Worm (Caenorhabditis elegans): ENCODE measurements around the gene fbxa-24.

fbxa-24 gene

DNA sequence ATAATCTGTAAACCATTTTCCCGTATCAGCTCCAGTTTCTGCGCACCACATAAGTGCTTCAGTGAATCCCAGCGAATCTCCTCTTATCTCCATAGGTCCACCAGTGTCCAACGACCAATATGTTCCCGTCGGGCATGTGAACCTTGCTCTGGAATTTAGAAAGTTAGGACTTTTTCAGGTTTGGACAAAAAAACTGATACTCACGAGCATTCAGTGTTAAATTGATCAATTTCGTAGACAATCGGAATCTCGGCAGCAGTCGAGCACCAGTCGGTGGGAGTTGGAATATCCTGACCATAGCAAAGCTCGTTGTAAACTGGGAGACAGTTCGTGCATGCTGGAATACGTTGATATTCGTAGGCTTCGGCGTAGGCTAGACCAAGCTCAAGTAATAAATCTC lies 13.3 kb downstream of the fbxa-24 start:
- TF ChIP-seq elt-3 (tag; optimal IDR thresholded peaks at IDR 0.05) (no peak), nhr-77 (tag; optimal IDR thresholded peaks at IDR 0.05) (no peak), xbp-1 (tag; optimal IDR thresholded peaks at IDR 0.05) (no peak)

DNA sequence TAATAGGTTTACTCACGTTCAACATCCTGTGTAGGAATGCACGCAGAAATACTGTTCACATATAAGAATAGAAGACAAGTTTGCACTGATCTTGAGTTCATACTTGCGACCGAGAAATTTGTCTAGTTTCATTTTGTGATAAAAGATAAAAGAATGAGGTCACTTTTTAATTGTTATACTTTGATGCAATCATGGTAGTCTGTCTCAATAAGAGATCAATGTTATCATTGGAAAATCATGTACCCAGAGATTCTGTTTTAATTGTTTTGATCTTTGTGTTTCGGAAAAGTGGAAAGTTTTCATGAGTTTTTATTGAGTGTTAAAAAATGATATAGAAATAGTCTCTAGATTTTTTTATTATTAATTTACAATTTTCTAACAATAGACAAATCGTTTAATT lies 16.1 kb downstream of the fbxa-24 start, which contains the start of gene F54D10.9:
F54D10.9 (minus strand) TSS at position 101 of the 400 bp plus-strand sequence.
- TF ChIP-seq nhr-20 (tag; optimal IDR thresholded peaks at IDR 0.05) (no peak), mab-9 (GFP tag; IDR thresholded peaks at IDR 0.05) (no peak), ceh-8 (GFP tag; optimal IDR thresholded peaks at IDR 0.05) (no peak), blmp-1 (tag; optimal IDR thresholded peaks at IDR 0.05) (peak; percentile 26)

- TF ChIP-seq lin-39 (tag; optimal IDR thresholded peaks at IDR 0.05) = no peak
- no peak for TF ChIP-seq grh-1 (GFP tag; IDR thresholded peaks at IDR 0.05)
- TF ChIP-seq nhr-19 (GFP tag; conservative IDR thresholded peaks at IDR 0.05) = no peak
- no peak for TF ChIP-seq ztf-4 (tag; optimal IDR thresholded peaks at IDR 0.05)
Observed at ce11 chrII:3835915-3836314, 19.6 kb downstream of the fbxa-24 start, which contains the start of gene oac-4. Gene oac-4 (minus strand): TSS chrII:3836015.

DNA sequence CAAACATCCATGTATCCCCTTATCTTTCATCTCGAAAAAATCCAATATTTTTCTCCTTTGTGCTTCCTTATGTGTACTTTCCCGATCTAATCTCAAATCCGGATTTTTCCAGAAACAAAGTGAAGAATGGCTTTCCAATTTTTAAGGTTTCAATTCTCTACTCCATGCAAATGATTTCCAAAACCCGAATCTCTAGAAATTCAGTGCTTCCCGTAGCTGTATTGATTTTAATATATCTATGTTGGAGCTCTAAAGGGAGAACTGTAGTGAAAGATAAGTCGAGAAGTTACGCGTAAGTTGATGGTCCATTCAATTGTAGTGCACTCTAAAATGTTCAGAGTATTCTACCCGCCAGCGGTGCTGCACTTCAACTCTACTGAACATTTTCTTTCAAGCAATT lies 23.2 kb downstream of the fbxa-24 start, which contains the start of gene C17A2.4:
C17A2.4 (plus strand) TSS at position 301 of the 400 bp plus-strand sequence.
- no peak for TF ChIP-seq dpl-1 (GFP tag; optimal IDR thresholded peaks at IDR 0.05)
- no peak for TF ChIP-seq irx-1 (tag; optimal IDR thresholded peaks at IDR 0.05)
- no peak for TF ChIP-seq nhr-85 (tag)
- TF ChIP-seq pax-3 (tag; optimal IDR thresholded peaks at IDR 0.05) = no peak
- no peak for TF ChIP-seq rnt-1 (tag; optimal IDR thresholded peaks at IDR 0.05)
- TF ChIP-seq elt-2 (tag; optimal IDR thresholded peaks at IDR 0.05) = no peak
- TF ChIP-seq zip-4 (GFP tag; optimal IDR thresholded peaks at IDR 0.05) = no peak
- TF ChIP-seq mep-1 (tag; optimal IDR thresholded peaks at IDR 0.05) = no peak
- no peak for TF ChIP-seq efl-3 (GFP tag; optimal IDR thresholded peaks at IDR 0.05)
- no peak for TF ChIP-seq sup-37 (GFP tag; optimal IDR thresholded peaks at IDR 0.05)
- no peak for TF ChIP-seq tbx-2 (tag; optimal IDR thresholded peaks at IDR 0.05)
- TF ChIP-seq grh-1 (GFP tag; IDR thresholded peaks at IDR 0.05) = no peak
- no peak for TF ChIP-seq ceh-88 (GFP tag; IDR thresholded peaks at IDR 0.05)
- no peak for TF ChIP-seq nhr-71 (tag; optimal IDR thresholded peaks at IDR 0.05)
- TF ChIP-seq lsy-2 (tag; optimal IDR thresholded peaks at IDR 0.05) = no peak
- TF ChIP-seq nhr-76 (tag; optimal IDR thresholded peaks at IDR 0.05) = no peak
- no peak for TF ChIP-seq unc-86 (tag; optimal IDR thresholded peaks at IDR 0.05)
- no peak for TF ChIP-seq unc-130 (tag; optimal IDR thresholded peaks at IDR 0.05)
- no peak for TF ChIP-seq alr-1 (tag; optimal IDR thresholded peaks at IDR 0.05; ENCODE audit: borderline replicate concordance)

ce11 chrII:3843305-3843704 lies 27.0 kb downstream of the fbxa-24 start, which contains the start of the genes C17A2.7 and C17A2.3:
Gene C17A2.7 (minus strand): TSS chrII:3843405.
Gene C17A2.3 (plus strand): TSS chrII:3843609.
- no peak for TF ChIP-seq swsn-7 (tag; optimal IDR thresholded peaks at IDR 0.05)

- TF ChIP-seq F16B12.6 (tag; optimal IDR thresholded peaks at IDR 0.05) (no peak), ceh-63 (GFP tag; optimal IDR thresholded peaks at IDR 0.05) (no peak), mep-1 (tag; optimal IDR thresholded peaks at IDR 0.05) (no peak), lin-13 (GFP tag; optimal IDR thresholded peaks at IDR 0.05) (no peak), lin-15B (tag; optimal IDR thresholded peaks at IDR 0.05) (no peak), unc-86 (tag; optimal IDR thresholded peaks at IDR 0.05) (no peak)
Observed at ce11 chrII:3846028-3846427, 29.7 kb downstream of the fbxa-24 start, which contains the start of gene C17A2.2. Gene C17A2.2 (plus strand): TSS chrII:3846328.
